Worm (Caenorhabditis elegans) whole organism, L4 larva: Measurements from ENCODE around the gene T24C12.1.
A peak's percentile ranks its signal among the peaks of the same experiment; 100 is the strongest.

Experiments
- ZK546.5 ChIP-seq, 2 experiments: sonication (generic microtip); optimal IDR thresholded peaks; 2 replicates each; lab custom pipeline; 2017; ENCODE audit warnings: missing biosample characterization in 2 of 2, missing genetic modification characterization in 2 of 2
- aha-1 ChIP-seq: fragments of 150-350 bp; peaks from one replicate; lab custom pipeline; 2014; ENCODE audit warnings: missing biosample characterization, missing genetic modification characterization
- ama-1 ChIP-seq: fragments of 150-350 bp; optimal IDR thresholded peaks from 2 replicates; lab custom pipeline; 2014; ENCODE audit warnings: inconsistent platforms, mixed read lengths
- cey-2 ChIP-seq: sonication (generic microtip); optimal IDR thresholded peaks from 3 replicates; lab custom pipeline; 2017; ENCODE audit warnings: missing genetic modification characterization, mild to moderate bottlenecking, missing compliant biosample characterization, antibody characterized with exemption, borderline replicate concordance; ENCODE audit not compliant: insufficient read depth
- dmd-8 ChIP-seq: fragments of 200-800 bp; sonication (Bioruptor generic); IDR thresholded peaks from 2 replicates; pipeline ENCODE4 v1.3.6; 2022; ENCODE audit warnings: missing genetic modification characterization, missing compliant biosample characterization
- dve-1 ChIP-seq: sonication (generic microtip); optimal IDR thresholded peaks from 2 replicates; lab custom pipeline; 2017; ENCODE audit warnings: antibody characterized with exemption, mild to moderate bottlenecking, missing genetic modification characterization, missing compliant biosample characterization; ENCODE audit not compliant: insufficient read depth
- fos-1 ChIP-seq: fragments of 150-350 bp; optimal IDR thresholded peaks from 2 replicates; lab custom pipeline; 2014; ENCODE audit warnings: missing biosample characterization, missing genetic modification characterization
- gei-8 ChIP-seq: fragments of 200-800 bp; sonication (Bioruptor generic); optimal IDR thresholded peaks from 2 replicates; lab custom pipeline; 2018; ENCODE audit warnings: mild to moderate bottlenecking, missing genetic modification characterization, missing compliant biosample characterization
- hlh-30 ChIP-seq: sonication (generic microtip); optimal IDR thresholded peaks from 2 replicates; lab custom pipeline; 2017; ENCODE audit warnings: antibody characterized with exemption, mild to moderate bottlenecking, missing genetic modification characterization, missing compliant biosample characterization; ENCODE audit not compliant: insufficient read depth
- lin-15B ChIP-seq: fragments of 150-350 bp; sonication (generic microtip); optimal IDR thresholded peaks from 3 replicates; lab custom pipeline; 2014; ENCODE audit warnings: missing biosample characterization, missing genetic modification characterization
- nhr-11 ChIP-seq: fragments of 150-350 bp; optimal IDR thresholded peaks from 2 replicates; lab custom pipeline; 2014; ENCODE audit warnings: missing biosample characterization, missing genetic modification characterization
- nhr-28 ChIP-seq: fragments of 150-350 bp; optimal IDR thresholded peaks from 2 replicates; lab custom pipeline; 2014; ENCODE audit warnings: missing biosample characterization, missing genetic modification characterization
- snpc-4 ChIP-seq: fragments of 150-350 bp; optimal IDR thresholded peaks from 2 replicates; lab custom pipeline; 2014; ENCODE audit warnings: missing biosample characterization, missing genetic modification characterization

ce11 chrX:2241147-2241798 is 42.0 kb downstream of the T24C12.1 start:
- no peak for TF ChIP-seq hlh-30 (tag; lab: Kevin White, UChicago)
- TF ChIP-seq nhr-11, result no peak
- no peak for TF ChIP-seq nhr-28
- no peak for TF ChIP-seq dmd-8 (GFP tag; lab: Robert Waterston, UW)
- peak; percentile 41 for TF ChIP-seq aha-1 (tag; lab: Kevin White, UChicago)
- no peak for TF ChIP-seq fos-1 (tag; lab: Kevin White, UChicago)
- TF ChIP-seq dve-1 (tag; lab: Kevin White, UChicago), result no peak
- no peak for TF ChIP-seq cey-2 (tag; lab: Kevin White, UChicago)
- no peak for TF ChIP-seq lin-15B (tag; lab: Kevin White, UChicago)
- no peak for TF ChIP-seq gei-8 (GFP tag; lab: Kevin White, UChicago)
- no peak for TF ChIP-seq ZK546.5 (tag; optimal IDR thresholded peaks at IDR 0.05; lab: Kevin White, UChicago)
- no peak for TF ChIP-seq ama-1 (lab: Kevin White, UChicago)
- no peak for TF ChIP-seq snpc-4 (tag; lab: Kevin White, UChicago)
